Worm (Caenorhabditis elegans) whole organism, young adult: ENCODE measurements around the gene rbm-7.

Source experiments
- B0035.1 ChIP-seq: sonication (generic microtip); optimal IDR thresholded peaks from 2 replicates; lab custom pipeline; 2016; ENCODE audit warnings: missing genetic modification characterization, mild to moderate bottlenecking, missing compliant biosample characterization, missing genotype, missing genetic modification reagents
- C06A6.2 ChIP-seq: fragments of 200-800 bp; sonication (Bioruptor generic); conservative IDR thresholded peaks from 2 replicates; pipeline ENCODE4 v1.3.6; 2022; ENCODE audit warnings: missing genetic modification characterization, missing compliant biosample characterization
- F33H1.4 ChIP-seq: fragments of 200-800 bp; sonication (Bioruptor generic); IDR thresholded peaks from 2 replicates; pipeline ENCODE4 v1.3.6; 2022; ENCODE audit warnings: missing genetic modification reagents, missing genetic modification characterization, missing compliant biosample characterization
- F55B11.4 ChIP-seq: sonication (generic microtip); optimal IDR thresholded peaks from 2 replicates; lab custom pipeline; 2016; ENCODE audit warnings: missing compliant biosample characterization, missing genetic modification characterization, borderline replicate concordance; ENCODE audit not compliant: insufficient read depth
- F57C9.4 ChIP-seq: sonication (generic microtip); optimal IDR thresholded peaks from 2 replicates; lab custom pipeline; 2017; ENCODE audit warnings: mild to moderate bottlenecking, missing genetic modification characterization, missing compliant biosample characterization
- K11D2.4 ChIP-seq: fragments of 200-800 bp; sonication (Bioruptor generic); IDR thresholded peaks from 2 replicates; pipeline ENCODE4 v1.3.6; 2022; ENCODE audit warnings: missing genetic modification reagents, missing genetic modification characterization, missing compliant biosample characterization
- T07F8.4 ChIP-seq: sonication (generic microtip); optimal IDR thresholded peaks from 2 replicates; lab custom pipeline; 2016; ENCODE audit warnings: mild to moderate bottlenecking, missing genetic modification characterization, moderate library complexity, missing compliant biosample characterization
- Y53G8AR.9 ChIP-seq: fragments of 200-800 bp; sonication (Bioruptor generic); conservative IDR thresholded peaks from 2 replicates; pipeline ENCODE4 v1.3.6; 2022; ENCODE audit warnings: missing genetic modification reagents, missing genetic modification characterization, missing compliant biosample characterization
- Y56A3A.18 ChIP-seq: fragments of 200-800 bp; sonication (Bioruptor generic); IDR thresholded peaks from 2 replicates; pipeline ENCODE4 v1.3.6; 2022; ENCODE audit warnings: missing genetic modification reagents, missing genetic modification characterization, missing compliant biosample characterization
- Y95B8A.8 ChIP-seq: fragments of 200-800 bp; sonication (Bioruptor generic); IDR thresholded peaks from 2 replicates; pipeline ENCODE4 v1.3.6; 2022; ENCODE audit warnings: missing genetic modification reagents, missing genetic modification characterization, missing compliant biosample characterization
- ama-1 ChIP-seq, 3 experiments: fragments of 150-350 bp in 1 of 3; sonication (generic microtip) in 2 of 3; optimal IDR thresholded peaks; 2 replicates each; lab custom pipeline; 2014 to 2018; ENCODE audit warnings: missing biosample characterization in 2 of 3, missing genetic modification characterization in 2 of 3, missing genetic modification reagents in 2 of 3
- aptf-2 ChIP-seq: fragments of 200-800 bp; sonication (Bioruptor generic); conservative IDR thresholded peaks from 2 replicates; pipeline ENCODE4 v1.3.6; 2022; ENCODE audit warnings: missing genetic modification reagents, missing genetic modification characterization, missing compliant biosample characterization
- aptf-3 ChIP-seq: fragments of 200-800 bp; sonication (Bioruptor generic); IDR thresholded peaks from 2 replicates; pipeline ENCODE4 v1.3.6; 2022; ENCODE audit warnings: missing genetic modification characterization, missing compliant biosample characterization
- attf-5 ChIP-seq: fragments of 200-800 bp; sonication (Bioruptor generic); optimal IDR thresholded peaks from 2 replicates; lab custom pipeline; 2018; ENCODE audit warnings: mild to moderate bottlenecking, missing genetic modification characterization, missing compliant biosample characterization
- cebp-1 ChIP-seq, 2 experiments: fragments of 200-800 bp in 1 of 2; sonication (Bioruptor generic) in 1 of 2; sonication (generic microtip) in 1 of 2; IDR thresholded peaks in 1 of 2; optimal IDR thresholded peaks in 1 of 2; 2 replicates each; pipeline versions ENCODE4 v1.3.6 to Lab custom; 2017 to 2022; ENCODE audit warnings: missing compliant biosample characterization in 2 of 2, missing genetic modification characterization in 2 of 2, mild to moderate bottlenecking in 1 of 2, missing genetic modification reagents in 1 of 2, moderate library complexity in 1 of 2
- ceh-27 ChIP-seq: fragments of 200-800 bp; sonication (Bioruptor generic); optimal IDR thresholded peaks from 2 replicates; lab custom pipeline; 2018; ENCODE audit warnings: mild to moderate bottlenecking, missing genetic modification characterization, moderate library complexity, missing compliant biosample characterization
- ceh-91 ChIP-seq: fragments of 200-800 bp; sonication (Bioruptor generic); IDR thresholded peaks from 2 replicates; pipeline ENCODE4 v1.3.6; 2022; ENCODE audit warnings: missing genetic modification reagents, missing genetic modification characterization, missing compliant biosample characterization
- dpff-1 ChIP-seq: sonication (generic microtip); optimal IDR thresholded peaks from 2 replicates; lab custom pipeline; 2017; ENCODE audit warnings: mild to moderate bottlenecking, missing genetic modification characterization, missing compliant biosample characterization
- dpl-1 ChIP-seq: fragments of 150-350 bp; optimal IDR thresholded peaks from 2 replicates; lab custom pipeline; 2014; ENCODE audit warnings: missing biosample characterization, missing genetic modification reagents, missing genetic modification characterization
- egl-44 ChIP-seq: fragments of 200-800 bp; sonication (Bioruptor generic); IDR thresholded peaks from 2 replicates; pipeline ENCODE4 v1.3.6; 2022; ENCODE audit warnings: missing genetic modification reagents, missing genetic modification characterization, missing compliant biosample characterization
- hlh-26 ChIP-seq: fragments of 200-800 bp; sonication (Bioruptor generic); conservative IDR thresholded peaks from 2 replicates; pipeline ENCODE4 v1.3.6; 2022; ENCODE audit warnings: missing genetic modification reagents, missing genetic modification characterization, missing compliant biosample characterization
- hmg-20 ChIP-seq: fragments of 200-800 bp; sonication (Bioruptor generic); IDR thresholded peaks from 2 replicates; pipeline ENCODE4 v1.3.6; 2022; ENCODE audit warnings: missing genetic modification reagents, missing genetic modification characterization, missing compliant biosample characterization
- hsf-1 ChIP-seq: fragments of 200-800 bp; sonication (Bioruptor generic); IDR thresholded peaks from 2 replicates; pipeline ENCODE4 v1.3.6; 2022; ENCODE audit warnings: missing genetic modification reagents, missing genetic modification characterization, missing compliant biosample characterization
- lin-26 ChIP-seq: fragments of 200-800 bp; sonication (Bioruptor generic); IDR thresholded peaks from 2 replicates; pipeline ENCODE4 v1.3.6; 2022; ENCODE audit warnings: missing genetic modification reagents, missing genetic modification characterization, missing compliant biosample characterization
- lin-35 ChIP-seq, 3 experiments: fragments of 150-350 bp in 2 of 3; sonication (generic microtip) in 1 of 3; optimal IDR thresholded peaks; 2 replicates each; lab custom pipeline; 2014 to 2018; ENCODE audit warnings: missing biosample characterization in 3 of 3, missing genetic modification characterization in 3 of 3, missing genetic modification reagents in 3 of 3
- lin-40 ChIP-seq: sonication (generic microtip); optimal IDR thresholded peaks from 2 replicates; lab custom pipeline; 2016; ENCODE audit warnings: missing genetic modification characterization, mild to moderate bottlenecking, missing compliant biosample characterization, missing genotype, missing genetic modification reagents
- lin-54 ChIP-seq: fragments of 200-800 bp; sonication (Bioruptor generic); optimal IDR thresholded peaks from 2 replicates; lab custom pipeline; 2018; ENCODE audit warnings: mild to moderate bottlenecking, missing genetic modification characterization, missing compliant biosample characterization
- lsy-27 ChIP-seq: sonication (generic microtip); optimal IDR thresholded peaks from 2 replicates; lab custom pipeline; 2017; ENCODE audit warnings: missing genetic modification characterization, mild to moderate bottlenecking, missing compliant biosample characterization, antibody characterized with exemption, missing genotype, borderline replicate concordance; ENCODE audit not compliant: insufficient read depth
- mel-28 ChIP-seq: sonication (generic microtip); optimal IDR thresholded peaks from 2 replicates; lab custom pipeline; 2016; ENCODE audit warnings: borderline replicate concordance, mild to moderate bottlenecking, missing genetic modification characterization, missing compliant biosample characterization
- nfya-1 ChIP-seq: sonication (generic microtip); optimal IDR thresholded peaks from 2 replicates; lab custom pipeline; 2017; ENCODE audit warnings: antibody characterized with exemption, missing compliant biosample characterization, missing genetic modification characterization, borderline replicate concordance; ENCODE audit not compliant: insufficient read depth
- nfyb-1 ChIP-seq: fragments of 200-800 bp; sonication (Bioruptor generic); IDR thresholded peaks from 2 replicates; pipeline ENCODE4 v1.3.6; 2022; ENCODE audit warnings: missing genetic modification reagents, missing genetic modification characterization, missing compliant biosample characterization
- nhr-120 ChIP-seq: fragments of 200-800 bp; sonication (Bioruptor generic); IDR thresholded peaks from 2 replicates; pipeline ENCODE4 v1.3.6; 2022; ENCODE audit warnings: missing genetic modification characterization, missing compliant biosample characterization
- nhr-179 ChIP-seq: sonication (generic microtip); optimal IDR thresholded peaks from 2 replicates; lab custom pipeline; 2016; ENCODE audit warnings: mild to moderate bottlenecking, missing genetic modification characterization, missing compliant biosample characterization
- nhr-80 ChIP-seq: sonication (generic microtip); optimal IDR thresholded peaks from 2 replicates; lab custom pipeline; 2016; ENCODE audit warnings: missing genetic modification characterization, missing compliant biosample characterization
- nhr-90 ChIP-seq: sonication (generic microtip); optimal IDR thresholded peaks from 2 replicates; lab custom pipeline; 2016; ENCODE audit warnings: missing genotype, mild to moderate bottlenecking, missing genetic modification characterization, missing compliant biosample characterization
- pha-4 ChIP-seq: fragments of 150-350 bp; sonication (generic microtip); optimal IDR thresholded peaks from 2 replicates; lab custom pipeline; 2014; ENCODE audit warnings: missing biosample characterization, missing genetic modification reagents, missing genetic modification characterization
- rec-8 ChIP-seq, 2 experiments: sonication (generic microtip); optimal IDR thresholded peaks; 2 replicates each; lab custom pipeline; 2016; ENCODE audit warnings: mild to moderate bottlenecking in 2 of 2, missing genetic modification characterization in 2 of 2, missing genetic modification reagents in 2 of 2, missing genotype in 2 of 2, missing biosample characterization in 1 of 2, missing compliant biosample characterization in 1 of 2, moderate library complexity in 1 of 2
- sdz-38 ChIP-seq: sonication (generic microtip); optimal IDR thresholded peaks from 2 replicates; lab custom pipeline; 2016; ENCODE audit warnings: missing genotype, missing genetic modification characterization, missing compliant biosample characterization
- snpc-1.1 ChIP-seq: sonication (generic microtip); optimal IDR thresholded peaks from 2 replicates; lab custom pipeline; 2017; ENCODE audit warnings: missing genetic modification characterization, mild to moderate bottlenecking, missing compliant biosample characterization, antibody characterized with exemption, moderate library complexity, missing genotype, missing genetic modification reagents; ENCODE audit not compliant: insufficient read depth
- snpc-1.3 ChIP-seq: sonication (generic microtip); optimal IDR thresholded peaks from 2 replicates; lab custom pipeline; 2017; ENCODE audit warnings: missing genetic modification characterization, mild to moderate bottlenecking, missing compliant biosample characterization, antibody characterized with exemption, moderate library complexity, missing genotype, missing genetic modification reagents; ENCODE audit not compliant: insufficient read depth
- snpc-4 ChIP-seq, 5 experiments: fragments of 150-350 bp in 1 of 5; sonication (generic microtip) in 4 of 5; optimal IDR thresholded peaks; 2 replicates each; lab custom pipeline; 2014 to 2018; ENCODE audit warnings: missing genetic modification characterization in 5 of 5, missing biosample characterization in 3 of 5, antibody characterized with exemption in 2 of 5, mild to moderate bottlenecking in 2 of 5, missing compliant biosample characterization in 2 of 5, missing genotype in 2 of 5, moderate library complexity in 2 of 5, missing genetic modification reagents in 1 of 5
- somi-1 ChIP-seq: fragments of 200-800 bp; sonication (Bioruptor generic); optimal IDR thresholded peaks from 2 replicates; lab custom pipeline; 2018; ENCODE audit warnings: mild to moderate bottlenecking, missing genetic modification characterization, missing compliant biosample characterization
- tbx-9 ChIP-seq: sonication (generic microtip); optimal IDR thresholded peaks from 2 replicates; lab custom pipeline; 2016; ENCODE audit warnings: borderline replicate concordance, missing genetic modification characterization, inconsistent platforms, missing compliant biosample characterization
- tlf-1 ChIP-seq: fragments of 200-800 bp; sonication (Bioruptor generic); optimal IDR thresholded peaks from 2 replicates; lab custom pipeline; 2018; ENCODE audit warnings: mild to moderate bottlenecking, missing genetic modification characterization, missing compliant biosample characterization

rbm-7 gene

DNA sequence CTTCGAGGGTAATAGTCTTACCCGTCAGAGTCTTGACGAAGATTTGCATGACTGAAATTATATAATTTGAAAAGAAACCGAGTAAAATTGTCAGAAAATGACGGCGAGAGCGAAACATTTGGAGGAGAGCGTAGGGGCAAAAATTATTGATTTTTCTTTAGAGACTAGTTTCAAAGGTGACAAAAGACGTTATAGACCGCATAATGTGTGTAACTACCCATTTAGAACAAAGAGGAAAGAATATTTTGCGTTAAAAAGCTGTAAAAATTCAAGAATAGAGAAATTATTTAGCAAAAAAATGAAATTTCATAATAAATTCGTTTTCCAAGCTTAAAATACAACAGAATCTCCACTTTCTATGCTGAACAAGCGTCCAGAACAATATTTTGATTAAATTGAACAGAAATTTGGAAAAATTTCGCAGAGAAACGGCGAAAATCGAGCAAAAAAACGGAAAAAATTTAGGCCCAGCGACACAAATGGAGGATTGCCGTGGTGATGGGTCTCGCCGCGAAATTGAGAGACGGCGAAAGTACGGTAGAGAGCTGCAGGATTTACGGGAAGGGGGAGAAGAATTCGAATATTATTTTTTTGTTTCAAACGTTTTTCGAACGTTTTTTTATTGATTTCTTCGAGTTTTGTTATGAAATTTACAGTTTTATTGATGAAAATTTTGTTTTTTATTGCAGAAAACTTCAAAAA, 47.0 kb upstream of the rbm-7 start, which contains the start of the genes ubq-2 and frg-1 (continued):
- TF ChIP-seq pha-4 (tag; lab: Kevin White, UChicago): peak; percentile 60
- TF ChIP-seq nhr-80: no peak
- TF ChIP-seq Y95B8A.8 (GFP tag; lab: Robert Waterston, UW): 0 out of 2 replicates have a peak, but pooled peaks have one; percentile 65
- no peak for TF ChIP-seq F55B11.4
- TF ChIP-seq snpc-1.3 (tag; lab: Kevin White, UChicago): peak; percentile 49
- TF ChIP-seq B0035.1 (tag; lab: Kevin White, UChicago): peak; percentile 22
- no peak for TF ChIP-seq cebp-1 (GFP tag; IDR thresholded peaks at IDR 0.05; lab: Robert Waterston, UW)
- TF ChIP-seq cebp-1 (tag; optimal IDR thresholded peaks at IDR 0.05; lab: Kevin White, UChicago): peak; percentile 78
- no peak for TF ChIP-seq F57C9.4 (tag; lab: Kevin White, UChicago)
- peak; percentile 65 for TF ChIP-seq dpl-1 (GFP tag; lab: Kevin White, UChicago)
- TF ChIP-seq dpff-1 (tag; lab: Kevin White, UChicago): no peak
- TF ChIP-seq aptf-2: no peak
- peak; percentile 60 for TF ChIP-seq ceh-91
- TF ChIP-seq nhr-90 (tag; lab: Kevin White, UChicago): no peak
- TF ChIP-seq egl-44 (GFP tag; lab: Robert Waterston, UW): no peak
- TF ChIP-seq nfya-1 (tag; lab: Kevin White, UChicago): no peak
- peak; percentile 89 for TF ChIP-seq lin-54
- no peak for TF ChIP-seq C06A6.2 (GFP tag; lab: Robert Waterston, UW)
- no peak for TF ChIP-seq hsf-1
- TF ChIP-seq attf-5: peak; percentile 89
- no peak for TF ChIP-seq Y56A3A.18
- peak; percentile 35 for TF ChIP-seq snpc-4 (GFP tag; optimal IDR thresholded peaks at IDR 0.05; lab: Kevin White, UChicago)
- peak; percentile 3 to 56 (median 41) for TF ChIP-seq snpc-4 (tag; optimal IDR thresholded peaks at IDR 0.05; lab: Kevin White, UChicago)
- TF ChIP-seq aptf-3 (GFP tag; lab: Robert Waterston, UW): no peak
- peak; percentile 61 for TF ChIP-seq ceh-27
- TF ChIP-seq Y53G8AR.9: peak; percentile 77
- TF ChIP-seq mel-28 (tag; lab: Kevin White, UChicago): no peak
- peak in 1 of 2 experiments; percentile 15 for TF ChIP-seq rec-8 (tag; optimal IDR thresholded peaks at IDR 0.05; lab: Kevin White, UChicago)
- TF ChIP-seq ama-1 (optimal IDR thresholded peaks at IDR 0.05; lab: Kevin White, UChicago): no peak
- no peak for TF ChIP-seq ama-1 (GFP tag; optimal IDR thresholded peaks at IDR 0.05; lab: Kevin White, UChicago)
- peak; percentile 84 for TF ChIP-seq lin-40 (tag; lab: Kevin White, UChicago)
- TF ChIP-seq nhr-179 (tag; lab: Kevin White, UChicago): no peak
- no peak for TF ChIP-seq hlh-26
- TF ChIP-seq K11D2.4 (GFP tag; lab: Robert Waterston, UW): peak; percentile 77
- peak; percentile 86 for TF ChIP-seq nfyb-1 (GFP tag; lab: Robert Waterston, UW)
- TF ChIP-seq somi-1 (GFP tag; lab: Kevin White, UChicago): no peak
- TF ChIP-seq lin-26 (GFP tag; lab: Robert Waterston, UW): no peak
- peak; percentile 73 for TF ChIP-seq tlf-1 (GFP tag; lab: Kevin White, UChicago)
- peak in 2 of 3 experiments; percentile 22 to 70 for TF ChIP-seq lin-35 (GFP tag; optimal IDR thresholded peaks at IDR 0.05; lab: Kevin White, UChicago)
- TF ChIP-seq F33H1.4 (GFP tag; lab: Robert Waterston, UW): peak; percentile 98
- no peak for TF ChIP-seq sdz-38 (tag; lab: Kevin White, UChicago)
- TF ChIP-seq hmg-20 (GFP tag; lab: Robert Waterston, UW): peak; percentile 46; the same call in 1 of the 2 replicates
- TF ChIP-seq nhr-120 (GFP tag; lab: Robert Waterston, UW): no peak
- TF ChIP-seq lsy-27 (tag; lab: Kevin White, UChicago): no peak
- TF ChIP-seq T07F8.4 (tag; lab: Kevin White, UChicago): no peak
- TF ChIP-seq tbx-9: no peak
- peak; percentile 16 for TF ChIP-seq snpc-1.1 (tag; lab: Kevin White, UChicago)
